Worm (Caenorhabditis elegans) whole organism, L1 larva: ENCODE results near the gene aptf-4.

Source experiments
- C04F5.9 ChIP-seq: sonication (generic microtip); optimal IDR thresholded peaks from 2 replicates; lab custom pipeline; 2016; ENCODE audit warnings: missing genetic modification characterization, missing compliant biosample characterization
- C16A3.4 ChIP-seq: fragments of 150-350 bp; optimal IDR thresholded peaks from 2 replicates; lab custom pipeline; 2014; ENCODE audit warnings: missing biosample characterization, missing genetic modification characterization
- C34B4.2 ChIP-seq: sonication (generic microtip); optimal IDR thresholded peaks from 2 replicates; lab custom pipeline; 2017; ENCODE audit warnings: mild to moderate bottlenecking, missing genetic modification characterization, missing compliant biosample characterization
- Y116A8C.19 ChIP-seq: sonication (generic microtip); optimal IDR thresholded peaks from 2 replicates; lab custom pipeline; 2016; ENCODE audit warnings: missing compliant biosample characterization, missing genetic modification characterization, borderline replicate concordance
- aha-1 ChIP-seq: fragments of 150-350 bp; optimal IDR thresholded peaks from 2 replicates; lab custom pipeline; 2014; ENCODE audit warnings: missing biosample characterization, missing genetic modification characterization
- aly-2 ChIP-seq: fragments of 150-350 bp; optimal IDR thresholded peaks from 2 replicates; lab custom pipeline; 2014; ENCODE audit warnings: missing biosample characterization, missing genetic modification characterization
- ceh-63 ChIP-seq: fragments of 200-800 bp; sonication (Bioruptor generic); optimal IDR thresholded peaks from 2 replicates; lab custom pipeline; 2018; ENCODE audit warnings: mild to moderate bottlenecking, missing genetic modification characterization, missing compliant biosample characterization
- ceh-8 ChIP-seq: fragments of 200-800 bp; sonication (Bioruptor generic); optimal IDR thresholded peaks from 2 replicates; lab custom pipeline; 2018; ENCODE audit warnings: mild to moderate bottlenecking, missing genetic modification characterization, moderate library complexity, missing compliant biosample characterization
- ceh-82 ChIP-seq, 3 experiments: fragments of 150-350 bp in 1 of 3; sonication (generic microtip) in 2 of 3; optimal IDR thresholded peaks; 2 replicates each; lab custom pipeline; 2014 to 2017; ENCODE audit warnings: missing biosample characterization in 3 of 3, missing genetic modification characterization in 3 of 3
- dpl-1 ChIP-seq, 3 experiments: fragments of 150-350 bp in 2 of 3; sonication (generic microtip) in 1 of 3; optimal IDR thresholded peaks; 2 replicates each; lab custom pipeline; 2014 to 2017; ENCODE audit warnings: missing biosample characterization in 3 of 3, missing genetic modification characterization in 3 of 3, missing genetic modification reagents in 3 of 3
- efl-3 ChIP-seq: fragments of 200-800 bp; sonication (Bioruptor generic); optimal IDR thresholded peaks from 2 replicates; lab custom pipeline; 2018; ENCODE audit warnings: mild to moderate bottlenecking, missing genetic modification characterization, missing compliant biosample characterization
- egl-13 ChIP-seq: sonication (generic microtip); optimal IDR thresholded peaks from 2 replicates; lab custom pipeline; 2016; ENCODE audit warnings: missing genotype, missing genetic modification reagents, missing genetic modification characterization, missing compliant biosample characterization
- egl-27 ChIP-seq, 2 experiments: fragments of 150-350 bp in 1 of 2; sonication (generic microtip); optimal IDR thresholded peaks; 3 replicates each; lab custom pipeline; 2017 to 2018; ENCODE audit warnings: missing biosample characterization in 2 of 2, missing genetic modification characterization in 2 of 2, missing genetic modification reagents in 2 of 2
- elt-2 ChIP-seq: sonication (generic microtip); optimal IDR thresholded peaks from 2 replicates; lab custom pipeline; 2016; ENCODE audit warnings: missing genetic modification characterization, mild to moderate bottlenecking, inconsistent platforms, missing compliant biosample characterization, missing genetic modification reagents
- fkh-4 ChIP-seq: sonication (generic microtip); optimal IDR thresholded peaks from 2 replicates; lab custom pipeline; 2016; ENCODE audit warnings: missing compliant biosample characterization, missing genetic modification characterization, borderline replicate concordance
- hlh-17 ChIP-seq: fragments of 200-800 bp; sonication (Bioruptor generic); optimal IDR thresholded peaks from 2 replicates; lab custom pipeline; 2018; ENCODE audit warnings: missing genetic modification characterization, mild to moderate bottlenecking, missing compliant biosample characterization, moderate library complexity, borderline replicate concordance
- hlh-4 ChIP-seq: sonication (generic microtip); optimal IDR thresholded peaks from 2 replicates; lab custom pipeline; 2016; ENCODE audit warnings: mild to moderate bottlenecking, missing genetic modification characterization, missing compliant biosample characterization
- hpl-2 ChIP-seq: fragments of 150-350 bp; optimal IDR thresholded peaks from 2 replicates; lab custom pipeline; 2014; ENCODE audit warnings: missing biosample characterization, missing genetic modification reagents, missing genetic modification characterization
- irx-1 ChIP-seq: sonication (generic microtip); optimal IDR thresholded peaks from 2 replicates; lab custom pipeline; 2016; ENCODE audit warnings: missing genetic modification characterization, missing compliant biosample characterization
- jun-1 ChIP-seq: fragments of 150-350 bp; optimal IDR thresholded peaks from 2 replicates; lab custom pipeline; 2014; ENCODE audit warnings: missing biosample characterization, missing genetic modification reagents, missing genetic modification characterization
- lin-39 ChIP-seq: fragments of 150-350 bp; optimal IDR thresholded peaks from 2 replicates; lab custom pipeline; 2014; ENCODE audit warnings: missing biosample characterization, missing genetic modification reagents, missing genetic modification characterization
- lir-3 ChIP-seq: sonication (generic microtip); optimal IDR thresholded peaks from 2 replicates; lab custom pipeline; 2016; ENCODE audit warnings: mild to moderate bottlenecking, missing genetic modification characterization, moderate library complexity, missing compliant biosample characterization; ENCODE audit not compliant: poor library complexity
- mab-9 ChIP-seq: fragments of 200-800 bp; sonication (Bioruptor generic); IDR thresholded peaks from 2 replicates; pipeline ENCODE4 v1.3.6; 2022; ENCODE audit warnings: missing genetic modification reagents, missing genetic modification characterization, missing compliant biosample characterization
- mdl-1 ChIP-seq, 2 experiments: fragments of 150-350 bp; optimal IDR thresholded peaks; 2 replicates each; lab custom pipeline; 2014 to 2017; ENCODE audit warnings: missing biosample characterization in 2 of 2, missing genetic modification characterization in 2 of 2, inconsistent platforms in 1 of 2
- mep-1 ChIP-seq: fragments of 150-350 bp; optimal IDR thresholded peaks from 2 replicates; lab custom pipeline; 2014; ENCODE audit warnings: missing biosample characterization, missing genetic modification characterization
- nhr-11 ChIP-seq: fragments of 150-350 bp; optimal IDR thresholded peaks from 2 replicates; lab custom pipeline; 2014; ENCODE audit warnings: missing biosample characterization, missing genetic modification characterization
- nhr-12 ChIP-seq: sonication (generic microtip); optimal IDR thresholded peaks from 2 replicates; lab custom pipeline; 2017; ENCODE audit warnings: missing biosample characterization, missing genetic modification characterization
- nhr-19 ChIP-seq: fragments of 200-800 bp; sonication (Bioruptor generic); conservative IDR thresholded peaks from 2 replicates; pipeline ENCODE4 v1.3.6; 2022; ENCODE audit warnings: missing genetic modification characterization, missing compliant biosample characterization
- nhr-237 ChIP-seq: fragments of 150-350 bp; optimal IDR thresholded peaks from 2 replicates; lab custom pipeline; 2014; ENCODE audit warnings: missing biosample characterization, missing genetic modification characterization
- nhr-47 ChIP-seq: sonication (generic microtip); optimal IDR thresholded peaks from 2 replicates; lab custom pipeline; 2016; ENCODE audit warnings: mild to moderate bottlenecking, missing genetic modification characterization, moderate library complexity, missing compliant biosample characterization
- nhr-71 ChIP-seq: sonication (generic microtip); optimal IDR thresholded peaks from 2 replicates; lab custom pipeline; 2016; ENCODE audit warnings: mild to moderate bottlenecking, missing genetic modification characterization, moderate library complexity, missing compliant biosample characterization
- nhr-76 ChIP-seq: sonication (generic microtip); optimal IDR thresholded peaks from 2 replicates; lab custom pipeline; 2017; ENCODE audit warnings: missing biosample characterization, missing genetic modification characterization
- nhr-77 ChIP-seq: fragments of 150-350 bp; optimal IDR thresholded peaks from 2 replicates; lab custom pipeline; 2014; ENCODE audit warnings: missing biosample characterization, missing genetic modification characterization
- nhr-90 ChIP-seq: sonication (generic microtip); optimal IDR thresholded peaks from 2 replicates; lab custom pipeline; 2016; ENCODE audit warnings: mild to moderate bottlenecking, missing genetic modification characterization, missing compliant biosample characterization; ENCODE audit not compliant: poor library complexity
- pag-3 ChIP-seq: sonication (generic microtip); optimal IDR thresholded peaks from 2 replicates; lab custom pipeline; 2017; ENCODE audit warnings: missing genetic modification characterization, mild to moderate bottlenecking, missing compliant biosample characterization, antibody characterized with exemption, borderline replicate concordance; ENCODE audit not compliant: insufficient read depth
- pqm-1 ChIP-seq: sonication (generic microtip); optimal IDR thresholded peaks from 3 replicates; lab custom pipeline; 2017; ENCODE audit warnings: missing biosample characterization, missing genetic modification characterization
- skn-1 ChIP-seq: fragments of 150-350 bp; optimal IDR thresholded peaks from 2 replicates; lab custom pipeline; 2014; ENCODE audit warnings: missing biosample characterization, missing genetic modification characterization
- snu-23 ChIP-seq: sonication (generic microtip); optimal IDR thresholded peaks from 2 replicates; lab custom pipeline; 2016; ENCODE audit warnings: missing genetic modification characterization, missing compliant biosample characterization
- sptf-1 ChIP-seq: fragments of 150-350 bp; optimal IDR thresholded peaks from 2 replicates; lab custom pipeline; 2014; ENCODE audit warnings: missing biosample characterization, missing genetic modification characterization
- sup-37 ChIP-seq: fragments of 200-800 bp; sonication (Bioruptor generic); optimal IDR thresholded peaks from 2 replicates; lab custom pipeline; 2018; ENCODE audit warnings: mild to moderate bottlenecking, missing genetic modification characterization, missing compliant biosample characterization
- swsn-7 ChIP-seq: sonication (generic microtip); optimal IDR thresholded peaks from 2 replicates; lab custom pipeline; 2016; ENCODE audit warnings: missing genetic modification characterization, missing compliant biosample characterization
- tbx-2 ChIP-seq: sonication (generic microtip); optimal IDR thresholded peaks from 2 replicates; lab custom pipeline; 2016; ENCODE audit warnings: missing genetic modification characterization, missing compliant biosample characterization
- tlp-1 ChIP-seq: fragments of 150-350 bp; optimal IDR thresholded peaks from 2 replicates; lab custom pipeline; 2014; ENCODE audit warnings: missing biosample characterization, missing genetic modification characterization
- unc-130 ChIP-seq: fragments of 150-350 bp; optimal IDR thresholded peaks from 2 replicates; lab custom pipeline; 2017; ENCODE audit warnings: missing biosample characterization, missing genetic modification characterization, inconsistent platforms
- unc-30 ChIP-seq: sonication (generic microtip); optimal IDR thresholded peaks from 2 replicates; lab custom pipeline; 2017; ENCODE audit warnings: missing biosample characterization, missing genetic modification characterization
- unc-86 ChIP-seq: sonication (generic microtip); optimal IDR thresholded peaks from 2 replicates; lab custom pipeline; 2016; ENCODE audit warnings: missing genetic modification characterization, missing compliant biosample characterization
- unc-98 ChIP-seq: fragments of 200-800 bp; sonication (Bioruptor generic); IDR thresholded peaks from 2 replicates; pipeline ENCODE4 v1.3.6; 2022; ENCODE audit warnings: missing genetic modification characterization, missing compliant biosample characterization
- vab-15 ChIP-seq: sonication (generic microtip); optimal IDR thresholded peaks from 2 replicates; lab custom pipeline; 2017; ENCODE audit warnings: missing genotype, mild to moderate bottlenecking, missing genetic modification characterization, missing compliant biosample characterization
- xbp-1 ChIP-seq: sonication (generic microtip); optimal IDR thresholded peaks from 2 replicates; lab custom pipeline; 2016; ENCODE audit warnings: missing genetic modification characterization, missing compliant biosample characterization
- zip-4 ChIP-seq: fragments of 200-800 bp; sonication (Bioruptor generic); optimal IDR thresholded peaks from 2 replicates; lab custom pipeline; 2018; ENCODE audit warnings: mild to moderate bottlenecking, missing genetic modification characterization, moderate library complexity, missing compliant biosample characterization
- ztf-11 ChIP-seq, 2 experiments: sonication (generic microtip); optimal IDR thresholded peaks; 2 replicates each; lab custom pipeline; 2016 to 2017; ENCODE audit warnings: missing genetic modification characterization in 2 of 2, missing biosample characterization in 1 of 2, missing compliant biosample characterization in 1 of 2

Gene aptf-4

ce11 chrII:8546975-8547374 is 43.8 kb upstream of the aptf-4 start (continued):
- peak; percentile 35 for TF ChIP-seq aly-2 (tag; lab: Kevin White, UChicago)
- TF ChIP-seq jun-1 (tag; lab: Kevin White, UChicago), result no peak
- TF ChIP-seq hpl-2 (GFP tag; lab: Kevin White, UChicago), result no peak
- TF ChIP-seq xbp-1, result no peak
- no peak for TF ChIP-seq unc-98 (GFP tag; lab: Robert Waterston, UW)
- no peak for TF ChIP-seq hlh-17
- TF ChIP-seq dpl-1 (GFP tag; optimal IDR thresholded peaks at IDR 0.05; lab: Kevin White, UChicago), result peak in 2 of 3 experiments; percentile 25 to 44
- no peak for TF ChIP-seq sup-37 (GFP tag; lab: Kevin White, UChicago)
- TF ChIP-seq nhr-90 (tag; lab: Kevin White, UChicago), result peak; percentile 44
- no peak for TF ChIP-seq tlp-1 (tag; lab: Kevin White, UChicago)
- TF ChIP-seq unc-30 (tag; lab: Kevin White, UChicago), result no peak
- no peak for TF ChIP-seq egl-13 (tag; lab: Kevin White, UChicago)
- TF ChIP-seq nhr-47, result peak; percentile 59
- TF ChIP-seq swsn-7 (tag; lab: Kevin White, UChicago), result peak; percentile 25
- TF ChIP-seq nhr-12 (tag; lab: Kevin White, UChicago), result no peak
- TF ChIP-seq nhr-71 (tag; lab: Kevin White, UChicago), result no peak
- no peak for TF ChIP-seq hlh-4 (tag; lab: Kevin White, UChicago)
- no peak for TF ChIP-seq vab-15 (tag; lab: Kevin White, UChicago)
- TF ChIP-seq egl-27 (tag; optimal IDR thresholded peaks at IDR 0.05; lab: Kevin White, UChicago), result no peak
- TF ChIP-seq skn-1 (tag; lab: Kevin White, UChicago), result peak; percentile 65
- no peak for TF ChIP-seq nhr-76 (tag; lab: Kevin White, UChicago)
- peak; percentile 48 for TF ChIP-seq lir-3
- TF ChIP-seq ztf-11 (tag; optimal IDR thresholded peaks at IDR 0.05; lab: Kevin White, UChicago), result peak in 1 of 2 experiments; percentile 19
- TF ChIP-seq irx-1 (tag; lab: Kevin White, UChicago), result no peak
- TF ChIP-seq mdl-1 (tag; optimal IDR thresholded peaks at IDR 0.05; lab: Kevin White, UChicago), result peak in 1 of 2 experiments; percentile 60
- TF ChIP-seq unc-130 (tag; lab: Kevin White, UChicago), result no peak
- TF ChIP-seq pag-3 (tag; lab: Kevin White, UChicago), result no peak
- TF ChIP-seq mep-1 (tag; lab: Kevin White, UChicago), result peak; percentile 66
- no peak for TF ChIP-seq ceh-8
- no peak for TF ChIP-seq pqm-1 (tag; lab: Kevin White, UChicago)
- no peak for TF ChIP-seq ceh-63 (GFP tag; lab: Kevin White, UChicago)
- TF ChIP-seq Y116A8C.19, result no peak
- no peak for TF ChIP-seq mab-9 (GFP tag; lab: Robert Waterston, UW)
- TF ChIP-seq C16A3.4, result peak; percentile 78
- TF ChIP-seq unc-86 (tag; lab: Kevin White, UChicago), result no peak
- TF ChIP-seq sptf-1 (tag; lab: Kevin White, UChicago), result no peak
- no peak for TF ChIP-seq fkh-4 (tag; lab: Kevin White, UChicago)
- peak; percentile 17 for TF ChIP-seq elt-2
- no peak for TF ChIP-seq C04F5.9 (tag; lab: Kevin White, UChicago)
- no peak for TF ChIP-seq nhr-11 (tag; lab: Kevin White, UChicago)
- TF ChIP-seq lin-39 (tag; lab: Kevin White, UChicago), result no peak
- peak; percentile 31; the same call in 1 of the 2 replicates for TF ChIP-seq nhr-19
- no peak for TF ChIP-seq nhr-237 (tag; lab: Kevin White, UChicago)
- TF ChIP-seq aha-1 (tag; lab: Kevin White, UChicago), result no peak
- no peak for TF ChIP-seq snu-23 (GFP tag; lab: Kevin White, UChicago)
- TF ChIP-seq ceh-82 (tag; optimal IDR thresholded peaks at IDR 0.05; lab: Kevin White, UChicago), result peak; percentile 25 to 44 (median 28)
- TF ChIP-seq efl-3 (GFP tag; lab: Kevin White, UChicago), result no peak
- TF ChIP-seq zip-4 (GFP tag; lab: Kevin White, UChicago), result no peak
- peak; percentile 62 for TF ChIP-seq nhr-77
- no peak for TF ChIP-seq C34B4.2 (tag; lab: Kevin White, UChicago)
- TF ChIP-seq tbx-2 (tag; lab: Kevin White, UChicago), result no peak
- TF ChIP-seq, all 84 proteins: peak for 24
